Fruit fly (Drosophila melanogaster) S2 (cell line): ENCODE measurements around the gene Reck.

Experiments used
- CG8478 ChIP-seq: fragments of >200 bp; optimal IDR thresholded peaks from 2 replicates; lab custom pipeline; 2018
- CTCF ChIP-seq, 2 experiments: fragments of >200 bp; optimal IDR thresholded peaks; 2 replicates each; lab custom pipeline; 2018

DNA sequence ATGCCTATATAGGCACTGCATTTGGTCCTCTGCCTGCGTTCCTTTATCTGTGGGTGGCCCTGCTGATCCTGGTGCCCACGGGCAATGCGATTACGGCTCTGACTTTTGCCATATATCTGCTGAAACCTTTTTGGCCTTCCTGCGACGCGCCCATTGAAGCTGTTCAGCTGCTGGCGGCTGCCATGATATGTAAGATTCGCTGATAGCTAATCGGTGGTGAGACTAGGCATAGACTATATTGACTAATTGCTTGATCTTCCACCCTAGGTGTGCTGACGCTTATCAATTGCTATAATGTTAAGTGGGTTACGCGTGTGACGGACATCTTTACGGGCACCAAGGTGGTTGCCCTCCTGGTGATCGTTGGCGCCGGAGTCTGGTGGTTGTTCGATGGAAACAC, 24.0 kb downstream of the Reck start:
- TF ChIP-seq CG8478 (lab: Kevin White, UChicago), result no peak
- TF ChIP-seq CTCF (optimal IDR thresholded peaks at IDR 0.05; lab: Kevin White, UChicago), result no peak
